Worm (Caenorhabditis elegans): ENCODE results near the gene C28H8.2.

Gene C28H8.2

DNA sequence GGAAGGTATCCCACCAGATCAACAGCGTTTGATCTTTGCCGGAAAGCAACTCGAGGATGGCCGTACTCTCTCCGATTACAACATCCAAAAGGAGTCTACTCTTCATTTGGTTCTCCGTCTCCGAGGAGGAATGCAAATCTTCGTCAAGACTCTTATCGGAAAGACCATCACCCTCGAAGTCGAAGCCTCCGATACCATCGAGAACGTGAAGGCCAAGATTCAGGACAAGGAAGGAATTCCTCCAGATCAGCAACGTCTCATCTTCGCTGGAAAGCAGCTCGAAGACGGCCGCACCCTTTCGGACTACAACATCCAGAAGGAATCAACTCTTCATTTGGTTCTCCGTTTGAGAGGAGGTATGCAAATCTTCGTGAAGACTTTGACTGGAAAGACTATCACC is 22.0 kb downstream of the C28H8.2 start:
- no peak for TF ChIP-seq swsn-7 (tag; optimal IDR thresholded peaks at IDR 0.05)
- no peak for TF ChIP-seq fkh-10 (GFP tag; optimal IDR thresholded peaks at IDR 0.05)
- no peak for TF ChIP-seq aly-2 (tag; optimal IDR thresholded peaks at IDR 0.05)
- TF ChIP-seq lin-14 (GFP tag; optimal IDR thresholded peaks at IDR 0.05) = peak; percentile 5
- TF ChIP-seq skn-1 (tag; optimal IDR thresholded peaks at IDR 0.05) = no peak
- TF ChIP-seq nhr-85 (tag) = peak; percentile 63
- TF ChIP-seq egl-27 (tag; optimal IDR thresholded peaks at IDR 0.05) = no peak
- TF ChIP-seq lin-13 (GFP tag; optimal IDR thresholded peaks at IDR 0.05) = no peak
- TF ChIP-seq C16A3.4 (tag; optimal IDR thresholded peaks at IDR 0.05) = no peak

DNA sequence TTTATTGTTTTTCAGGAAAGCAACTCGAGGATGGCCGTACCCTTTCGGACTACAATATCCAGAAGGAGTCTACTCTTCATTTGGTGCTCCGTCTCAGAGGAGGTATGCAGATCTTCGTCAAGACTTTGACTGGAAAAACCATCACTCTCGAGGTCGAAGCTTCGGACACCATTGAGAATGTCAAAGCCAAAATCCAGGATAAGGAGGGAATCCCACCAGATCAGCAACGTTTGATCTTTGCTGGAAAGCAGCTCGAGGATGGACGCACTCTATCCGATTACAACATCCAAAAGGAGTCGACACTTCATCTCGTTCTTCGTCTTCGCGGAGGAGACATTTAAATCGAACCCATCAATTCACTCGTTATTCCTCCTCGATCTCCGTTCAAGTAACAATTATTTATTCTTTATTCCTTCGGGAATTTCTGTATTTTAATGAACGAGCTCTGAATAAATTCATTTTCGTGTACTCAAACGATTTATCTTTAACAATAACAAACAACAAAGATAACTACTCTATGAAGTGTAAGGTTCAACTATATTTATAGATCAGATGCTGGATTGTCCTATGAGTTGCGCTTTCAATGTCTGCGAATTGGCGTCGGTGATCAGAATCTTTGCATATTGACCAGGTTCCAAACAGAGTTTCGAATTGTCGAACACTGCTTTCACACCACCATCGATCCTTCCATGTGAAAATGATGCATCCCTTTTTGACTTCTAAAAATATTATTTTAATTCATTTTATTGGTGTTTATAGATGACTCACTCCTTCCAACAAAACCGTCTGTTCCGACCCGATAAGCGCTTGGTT is 23.5 kb downstream of the C28H8.2 start:
- TF ChIP-seq dpl-1 (GFP tag; optimal IDR thresholded peaks at IDR 0.05) = no peak
- peak; percentile 27 for TF ChIP-seq snu-23 (GFP tag; optimal IDR thresholded peaks at IDR 0.05)
- no peak for TF ChIP-seq ceh-8 (GFP tag; optimal IDR thresholded peaks at IDR 0.05)
- TF ChIP-seq mdl-1 (tag; optimal IDR thresholded peaks at IDR 0.05) = no peak
- no peak for TF ChIP-seq nhr-76 (tag; optimal IDR thresholded peaks at IDR 0.05)
- no peak for TF ChIP-seq unc-62 (GFP tag; optimal IDR thresholded peaks at IDR 0.05)
- TF ChIP-seq ets-5 (GFP tag; IDR thresholded peaks at IDR 0.05) = no peak
- no peak for TF ChIP-seq hlh-4 (tag; optimal IDR thresholded peaks at IDR 0.05)
- no peak for TF ChIP-seq irx-1 (tag; optimal IDR thresholded peaks at IDR 0.05)
- TF ChIP-seq nhr-77 (tag; optimal IDR thresholded peaks at IDR 0.05) = no peak
- peak; percentile 98 for TF ChIP-seq aly-2 (tag; optimal IDR thresholded peaks at IDR 0.05)
- TF ChIP-seq tbx-2 (tag; optimal IDR thresholded peaks at IDR 0.05) = no peak
- no peak for TF ChIP-seq rnt-1 (tag; optimal IDR thresholded peaks at IDR 0.05)
- TF ChIP-seq egl-27 (tag; optimal IDR thresholded peaks at IDR 0.05) = no peak
- no peak for TF ChIP-seq egl-13 (tag; optimal IDR thresholded peaks at IDR 0.05)
- peak; percentile 68 for TF ChIP-seq nhr-90 (tag; optimal IDR thresholded peaks at IDR 0.05; ENCODE audit: poor library complexity)
- peak; percentile 3 for TF ChIP-seq dsc-1 (tag; optimal IDR thresholded peaks at IDR 0.05)
- TF ChIP-seq pqm-1 (tag; optimal IDR thresholded peaks at IDR 0.05) = no peak
- TF ChIP-seq skn-1 (tag; optimal IDR thresholded peaks at IDR 0.05) = no peak
- TF ChIP-seq nhr-84 (tag; optimal IDR thresholded peaks at IDR 0.05) = no peak
- no peak for TF ChIP-seq ceh-88 (GFP tag; IDR thresholded peaks at IDR 0.05)
- no peak for TF ChIP-seq nhr-237 (tag; optimal IDR thresholded peaks at IDR 0.05)
- no peak for TF ChIP-seq hlh-17 (GFP tag; optimal IDR thresholded peaks at IDR 0.05; ENCODE audit: borderline replicate concordance)
- TF ChIP-seq nhr-20 (tag; optimal IDR thresholded peaks at IDR 0.05) = peak; percentile 40
- no peak for TF ChIP-seq fkh-8 (tag; optimal IDR thresholded peaks at IDR 0.05)
- TF ChIP-seq tlp-1 (tag; optimal IDR thresholded peaks at IDR 0.05) = no peak
- TF ChIP-seq isw-1 (GFP tag; IDR thresholded peaks at IDR 0.05) = no peak
- peak; percentile 48 for TF ChIP-seq nhr-85 (tag)
- TF ChIP-seq nhr-19 (GFP tag; conservative IDR thresholded peaks at IDR 0.05) = no peak
- TF ChIP-seq sox-4 (tag; optimal IDR thresholded peaks at IDR 0.05) = no peak
- TF ChIP-seq snpc-4 (tag; optimal IDR thresholded peaks at IDR 0.05) = no peak
- no peak for TF ChIP-seq swsn-7 (tag; optimal IDR thresholded peaks at IDR 0.05)
- TF ChIP-seq zip-4 (GFP tag; optimal IDR thresholded peaks at IDR 0.05) = no peak
- no peak for TF ChIP-seq sptf-1 (tag; optimal IDR thresholded peaks at IDR 0.05)
- no peak for TF ChIP-seq vab-15 (tag; optimal IDR thresholded peaks at IDR 0.05)
- peak; percentile 54 for TF ChIP-seq nhr-71 (tag; optimal IDR thresholded peaks at IDR 0.05)
- no peak for TF ChIP-seq nhr-28 (tag; optimal IDR thresholded peaks at IDR 0.05)
- no peak for TF ChIP-seq unc-86 (tag; optimal IDR thresholded peaks at IDR 0.05)
- peak; percentile 58 for TF ChIP-seq nhr-47 (tag; optimal IDR thresholded peaks at IDR 0.05)
- no peak for TF ChIP-seq lin-15B (tag; optimal IDR thresholded peaks at IDR 0.05)
- TF ChIP-seq ceh-63 (GFP tag; optimal IDR thresholded peaks at IDR 0.05) = no peak
- peak in 1 of 2 experiments; percentile 18 for TF ChIP-seq lsy-2 (tag; optimal IDR thresholded peaks at IDR 0.05)
- TF ChIP-seq ama-1 (optimal IDR thresholded peaks at IDR 0.05) = peak; percentile 93
- TF ChIP-seq elt-3 (tag; optimal IDR thresholded peaks at IDR 0.05) = no peak
- no peak for TF ChIP-seq fkh-10 (GFP tag; optimal IDR thresholded peaks at IDR 0.05)
- peak; percentile 22 for TF ChIP-seq ztf-4 (tag; optimal IDR thresholded peaks at IDR 0.05)
- no peak for TF ChIP-seq blmp-1 (tag; optimal IDR thresholded peaks at IDR 0.05)
- no peak for TF ChIP-seq C16A3.4 (tag; optimal IDR thresholded peaks at IDR 0.05)
